Fruit fly (Drosophila melanogaster): ENCODE results near the gene Snmp1.

Snmp1 gene

DNA sequence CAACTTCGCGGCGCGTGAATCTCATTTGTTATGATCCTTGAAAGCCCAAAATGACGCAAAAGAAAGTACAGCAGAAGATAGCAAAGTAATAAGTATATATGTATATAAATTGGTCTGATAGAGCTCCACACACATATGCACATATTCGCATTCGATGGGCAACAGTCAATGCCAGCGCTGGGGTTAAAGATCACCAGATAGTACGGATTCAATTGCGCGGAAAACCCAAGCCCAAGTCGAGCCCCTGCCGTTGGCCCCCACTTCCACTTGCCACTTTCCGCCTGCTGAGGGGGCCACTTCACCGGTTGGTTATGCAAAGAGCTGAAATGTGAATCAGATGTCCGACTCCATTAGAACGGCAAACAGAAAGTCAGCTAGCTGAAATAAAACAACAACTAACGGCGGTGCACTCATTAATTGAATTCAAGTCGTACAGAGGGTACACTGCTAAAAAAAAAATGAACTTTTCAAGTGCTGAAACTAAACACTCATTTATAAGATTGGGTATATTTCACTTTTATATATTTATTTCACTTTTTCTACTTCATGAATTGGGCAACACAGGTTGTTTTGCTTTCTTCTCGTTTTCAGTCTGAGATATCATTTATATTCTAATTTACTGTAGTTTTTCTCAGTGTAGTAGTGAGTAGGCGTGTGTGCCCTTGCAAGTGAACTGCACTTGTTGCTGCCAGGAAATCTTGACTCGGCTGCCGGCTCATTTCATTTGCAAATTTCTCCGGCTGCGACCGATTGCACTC lies 27.4 kb upstream of the Snmp1 start (continued):
- TF ChIP-seq grau (tag; optimal IDR thresholded peaks at IDR 0.05) (peak; percentile 25), CG7839 (tag; optimal IDR thresholded peaks at IDR 0.05) (peak; percentile 2), unpg (GFP tag; optimal IDR thresholded peaks at IDR 0.05) (peak; percentile 9), CG31441 (GFP tag; IDR thresholded peaks at IDR 0.05) (0 out of 2 replicates have a peak, but pooled peaks have one; percentile 35), knrl (GFP tag; IDR thresholded peaks at IDR 0.05; ENCODE audit: partially characterized antibody) (no peak), CG11398 (GFP tag; optimal IDR thresholded peaks at IDR 0.05) (no peak), vfl (GFP tag; optimal IDR thresholded peaks at IDR 0.05) (no peak), sug (tag; optimal IDR thresholded peaks at IDR 0.05) (no peak), CG10267 (tag; optimal IDR thresholded peaks at IDR 0.05) (no peak), btn (GFP tag; optimal IDR thresholded peaks at IDR 0.05) (no peak), CG15269 (tag; optimal IDR thresholded peaks at IDR 0.05) (no peak), Spps (tag; optimal IDR thresholded peaks at IDR 0.05) (no peak), scrt (GFP tag; optimal IDR thresholded peaks at IDR 0.05) (no peak), Dip3 (GFP tag; optimal IDR thresholded peaks at IDR 0.05) (no peak), ara (GFP tag; IDR thresholded peaks at IDR 0.05) (0 out of 2 replicates have a peak, but pooled peaks have one; percentile 30), CG34422 (GFP tag; IDR thresholded peaks at IDR 0.05) (no peak), nom (GFP tag; optimal IDR thresholded peaks at IDR 0.05) (peak; percentile 3), CG17328 (GFP tag; IDR thresholded peaks at IDR 0.05) (0 out of 2 replicates have a peak, but pooled peaks have one; percentile 33), CG2120 (GFP tag; optimal IDR thresholded peaks at IDR 0.05) (peak; percentile 15), Blimp-1 (GFP tag; optimal IDR thresholded peaks at IDR 0.05) (peak; percentile 14), sob (GFP tag; IDR thresholded peaks at IDR 0.05) (no peak), CoRest (tag; optimal IDR thresholded peaks at IDR 0.05) (peak; percentile 13), CG8089 (GFP tag; optimal IDR thresholded peaks at IDR 0.05) (no peak), CG6175 (GFP tag; IDR thresholded peaks at IDR 0.05) (no peak), CG18764 (GFP tag; optimal IDR thresholded peaks at IDR 0.05) (no peak), fd96Cb (tag; optimal IDR thresholded peaks at IDR 0.05) (no peak), eve (GFP tag; optimal IDR thresholded peaks at IDR 0.05) (no peak), dm (GFP tag; optimal IDR thresholded peaks at IDR 0.05) (no peak), sens (GFP tag) (peak; percentile 78), lov (optimal IDR thresholded peaks at IDR 0.05) (no peak), lov (GFP tag; IDR thresholded peaks at IDR 0.05) (no peak), Hsf (GFP tag; optimal IDR thresholded peaks at IDR 0.05) (peak; percentile 2), insv (GFP tag; optimal IDR thresholded peaks at IDR 0.05) (no peak), CG14965 (GFP tag; optimal IDR thresholded peaks at IDR 0.05; ENCODE audit: borderline replicate concordance) (no peak), nmo (GFP tag; optimal IDR thresholded peaks at IDR 0.05) (peak; percentile 9), salm (tag; optimal IDR thresholded peaks at IDR 0.05) (no peak), Doc3 (GFP tag; IDR thresholded peaks at IDR 0.05; ENCODE audit: partially characterized antibody) (no peak), CG7556 (GFP tag; optimal IDR thresholded peaks at IDR 0.05) (no peak), lmd (GFP tag; IDR thresholded peaks at IDR 0.05) (0 out of 2 replicates have a peak, but pooled peaks have one; percentile 19), CG34224 (GFP tag; IDR thresholded peaks at IDR 0.05; ENCODE audit: partially characterized antibody) (no peak), CG33557 (GFP tag; optimal IDR thresholded peaks at IDR 0.05) (no peak), pan (optimal IDR thresholded peaks at IDR 0.05) (no peak), pan (GFP tag; optimal IDR thresholded peaks at IDR 0.05 in 1 of 2, IDR thresholded peaks at IDR 0.05 in 1 of 2) (no peak), CG2199 (GFP tag; IDR thresholded peaks at IDR 0.05) (no peak), prd (optimal IDR thresholded peaks at IDR 0.05) (no peak), prd (GFP tag; IDR thresholded peaks at IDR 0.05) (peak; percentile 56), so (GFP tag; IDR thresholded peaks at IDR 0.05) (peak; percentile 17; the same call in 1 of the 3 replicates), CG17912 (GFP tag; optimal IDR thresholded peaks at IDR 0.05) (no peak), CG11504 (tag; optimal IDR thresholded peaks at IDR 0.05) (peak; percentile 24), dpn (GFP tag; optimal IDR thresholded peaks at IDR 0.05) (no peak)
